Worm (Caenorhabditis elegans) whole organism, L4/young adult: ENCODE data around the gene athp-1.

Source experiments
- dao-5 ChIP-seq: sonication (generic microtip); optimal IDR thresholded peaks from 2 replicates; lab custom pipeline; 2016; ENCODE audit warnings: missing genotype, missing genetic modification characterization, moderate library complexity, missing compliant biosample characterization
- him-1 ChIP-seq: sonication (generic microtip); optimal IDR thresholded peaks from 2 replicates; lab custom pipeline; 2016; ENCODE audit warnings: missing genotype, missing genetic modification reagents, missing genetic modification characterization, missing compliant biosample characterization

DNA sequence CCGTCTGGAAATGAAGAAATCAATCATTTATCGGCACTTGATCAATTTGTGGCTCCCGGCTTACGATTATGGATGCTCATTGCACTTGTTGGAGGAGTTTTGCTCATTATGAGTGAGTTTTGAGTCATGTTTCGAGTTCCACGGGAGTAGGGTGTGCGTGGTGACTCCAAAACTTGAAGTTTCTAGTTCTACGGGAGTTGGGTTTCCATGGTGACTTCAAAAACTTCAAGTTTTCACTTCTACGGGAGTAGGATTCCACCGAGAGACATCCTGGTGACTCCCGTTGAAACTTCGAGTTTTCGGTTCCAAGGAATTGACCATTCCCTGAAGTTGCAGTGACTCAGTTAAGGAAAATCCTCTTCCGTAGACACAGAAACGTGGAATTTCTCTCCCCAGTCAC lies 24.7 kb upstream of the athp-1 start:
- no peak for TF ChIP-seq him-1 (tag; lab: Kevin White, UChicago)
- no peak for TF ChIP-seq dao-5 (tag; lab: Kevin White, UChicago)
